Worm (Caenorhabditis elegans) whole organism, L4 larva: ENCODE results near the gene mpk-2.

Experiments used
- F49E8.2 ChIP-seq: sonication (generic microtip); optimal IDR thresholded peaks from 2 replicates; lab custom pipeline; 2016; ENCODE audit warnings: missing compliant biosample characterization, mild to moderate bottlenecking, missing genetic modification characterization, borderline replicate concordance
- T26A8.4 ChIP-seq: fragments of 200-800 bp; sonication (Bioruptor generic); IDR thresholded peaks from 2 replicates; pipeline ENCODE4 v1.3.6; 2022; ENCODE audit warnings: missing genetic modification characterization, missing compliant biosample characterization
- Y105C5A.15 ChIP-seq: fragments of 200-800 bp; sonication (Bioruptor generic); IDR thresholded peaks from 2 replicates; pipeline ENCODE4 v1.3.6; 2022; ENCODE audit warnings: missing genetic modification characterization, missing compliant biosample characterization
- Y5F2A.4 ChIP-seq: fragments of 200-800 bp; sonication (Bioruptor generic); optimal IDR thresholded peaks from 2 replicates; lab custom pipeline; 2018; ENCODE audit warnings: mild to moderate bottlenecking, missing genetic modification characterization, missing compliant biosample characterization
- Y75B8A.6 ChIP-seq: fragments of 200-800 bp; sonication (Bioruptor generic); IDR thresholded peaks from 2 replicates; pipeline ENCODE4 v1.3.6; 2022; ENCODE audit warnings: missing genetic modification reagents, missing genetic modification characterization, missing compliant biosample characterization
- ZK546.5 ChIP-seq, 2 experiments: sonication (generic microtip); optimal IDR thresholded peaks; 2 replicates each; lab custom pipeline; 2017; ENCODE audit warnings: missing biosample characterization in 2 of 2, missing genetic modification characterization in 2 of 2
- aha-1 ChIP-seq: fragments of 150-350 bp; peaks from one replicate; lab custom pipeline; 2014; ENCODE audit warnings: missing biosample characterization, missing genetic modification characterization
- aly-2 ChIP-seq: sonication (generic microtip); optimal IDR thresholded peaks from 2 replicates; lab custom pipeline; 2018; ENCODE audit warnings: missing biosample characterization, missing genetic modification characterization
- arid-1 ChIP-seq: fragments of 200-800 bp; sonication (Bioruptor generic); conservative IDR thresholded peaks from 2 replicates; pipeline ENCODE4 v1.3.6; 2022; ENCODE audit warnings: missing genetic modification reagents, missing genetic modification characterization, missing compliant biosample characterization
- attf-4 ChIP-seq: sonication (generic microtip); optimal IDR thresholded peaks from 3 replicates; lab custom pipeline; 2017; ENCODE audit warnings: missing biosample characterization, missing genetic modification characterization
- ceh-20 ChIP-seq: fragments of 200-800 bp; sonication (Bioruptor generic); IDR thresholded peaks from 2 replicates; pipeline ENCODE4 v1.3.6; 2022; ENCODE audit warnings: missing genetic modification reagents, missing genetic modification characterization, missing compliant biosample characterization
- ceh-28 ChIP-seq: fragments of 150-350 bp; optimal IDR thresholded peaks from 2 replicates; lab custom pipeline; 2014; ENCODE audit warnings: missing biosample characterization, missing genetic modification reagents, missing genetic modification characterization
- daf-19 ChIP-seq: fragments of 200-800 bp; sonication (Bioruptor generic); conservative IDR thresholded peaks from 2 replicates; pipeline ENCODE4 v1.3.6; 2022; ENCODE audit warnings: missing genetic modification characterization, missing compliant biosample characterization
- dmd-6 ChIP-seq: fragments of 200-800 bp; sonication (Bioruptor generic); IDR thresholded peaks from 2 replicates; pipeline ENCODE4 v1.3.6; 2022; ENCODE audit warnings: missing genetic modification reagents, missing genetic modification characterization, missing compliant biosample characterization
- dpl-1 ChIP-seq: fragments of 150-350 bp; optimal IDR thresholded peaks from 2 replicates; lab custom pipeline; 2014; ENCODE audit warnings: missing biosample characterization, missing genetic modification reagents, missing genetic modification characterization
- dve-1 ChIP-seq: sonication (generic microtip); optimal IDR thresholded peaks from 2 replicates; lab custom pipeline; 2017; ENCODE audit warnings: antibody characterized with exemption, mild to moderate bottlenecking, missing genetic modification characterization, missing compliant biosample characterization; ENCODE audit not compliant: insufficient read depth
- egl-27 ChIP-seq: sonication (generic microtip); optimal IDR thresholded peaks from 3 replicates; lab custom pipeline; 2017; ENCODE audit warnings: missing biosample characterization, missing genetic modification reagents, missing genetic modification characterization
- egl-43 ChIP-seq: fragments of 200-800 bp; sonication (Bioruptor generic); IDR thresholded peaks from 2 replicates; pipeline ENCODE4 v1.3.6; 2022; ENCODE audit warnings: missing genetic modification reagents, missing genetic modification characterization, missing compliant biosample characterization
- fos-1 ChIP-seq: fragments of 150-350 bp; optimal IDR thresholded peaks from 2 replicates; lab custom pipeline; 2014; ENCODE audit warnings: missing biosample characterization, missing genetic modification characterization
- gei-8 ChIP-seq: fragments of 200-800 bp; sonication (Bioruptor generic); optimal IDR thresholded peaks from 2 replicates; lab custom pipeline; 2018; ENCODE audit warnings: mild to moderate bottlenecking, missing genetic modification characterization, missing compliant biosample characterization
- hlh-30 ChIP-seq: sonication (generic microtip); optimal IDR thresholded peaks from 2 replicates; lab custom pipeline; 2017; ENCODE audit warnings: antibody characterized with exemption, mild to moderate bottlenecking, missing genetic modification characterization, missing compliant biosample characterization; ENCODE audit not compliant: insufficient read depth
- jun-1 ChIP-seq: fragments of 150-350 bp; optimal IDR thresholded peaks from 2 replicates; lab custom pipeline; 2014; ENCODE audit warnings: missing biosample characterization, missing genetic modification reagents, missing genetic modification characterization
- lim-7 ChIP-seq: fragments of 200-800 bp; sonication (Bioruptor generic); IDR thresholded peaks from 2 replicates; pipeline ENCODE4 v1.3.6; 2022; ENCODE audit warnings: missing genetic modification characterization, missing compliant biosample characterization
- lin-1 ChIP-seq: fragments of 200-800 bp; sonication (Bioruptor generic); IDR thresholded peaks from 2 replicates; pipeline ENCODE4 v1.3.6; 2022; ENCODE audit warnings: missing genetic modification reagents, missing genetic modification characterization, missing compliant biosample characterization
- lin-15B ChIP-seq: fragments of 150-350 bp; sonication (generic microtip); optimal IDR thresholded peaks from 3 replicates; lab custom pipeline; 2014; ENCODE audit warnings: missing biosample characterization, missing genetic modification characterization
- madf-5 ChIP-seq, 2 experiments: fragments of 200-800 bp; sonication (Bioruptor generic); IDR thresholded peaks; 2 replicates each; pipeline ENCODE4 v1.3.6; 2022; ENCODE audit warnings: missing compliant biosample characterization in 2 of 2, missing genetic modification characterization in 2 of 2
- mxl-2 ChIP-seq: fragments of 200-800 bp; sonication (Bioruptor generic); conservative IDR thresholded peaks from 2 replicates; pipeline ENCODE4 v1.3.6; 2022; ENCODE audit warnings: missing genetic modification reagents, missing genetic modification characterization, missing compliant biosample characterization
- mxl-3 ChIP-seq: fragments of 200-800 bp; sonication (Bioruptor generic); optimal IDR thresholded peaks from 2 replicates; lab custom pipeline; 2018; ENCODE audit warnings: mild to moderate bottlenecking, missing genetic modification characterization, missing compliant biosample characterization
- nhr-10 ChIP-seq: fragments of 150-350 bp; optimal IDR thresholded peaks from 2 replicates; lab custom pipeline; 2014; ENCODE audit warnings: missing biosample characterization, missing genetic modification characterization
- nhr-237 ChIP-seq: sonication (generic microtip); optimal IDR thresholded peaks from 2 replicates; lab custom pipeline; 2017; ENCODE audit warnings: missing biosample characterization, missing genetic modification characterization
- nhr-41 ChIP-seq: fragments of 200-800 bp; sonication (Bioruptor generic); IDR thresholded peaks from 2 replicates; pipeline ENCODE4 v1.3.6; 2022; ENCODE audit warnings: missing genetic modification reagents, missing genetic modification characterization, missing compliant biosample characterization
- nhr-48 ChIP-seq: sonication (generic microtip); optimal IDR thresholded peaks from 2 replicates; lab custom pipeline; 2016; ENCODE audit warnings: mild to moderate bottlenecking, missing genetic modification characterization, missing compliant biosample characterization
- nhr-77 ChIP-seq: fragments of 150-350 bp; optimal IDR thresholded peaks from 2 replicates; lab custom pipeline; 2014; ENCODE audit warnings: missing biosample characterization, missing genetic modification characterization
- php-3 ChIP-seq: fragments of 200-800 bp; sonication (Bioruptor generic); IDR thresholded peaks from 2 replicates; pipeline ENCODE4 v1.3.6; 2022; ENCODE audit warnings: missing genetic modification reagents, missing genetic modification characterization, missing compliant biosample characterization
- saeg-2 ChIP-seq: fragments of 200-800 bp; sonication (Bioruptor generic); IDR thresholded peaks from 2 replicates; pipeline ENCODE4 v1.3.6; 2022; ENCODE audit warnings: missing genetic modification reagents, missing genetic modification characterization, missing compliant biosample characterization
- snpc-1.2 ChIP-seq: fragments of 200-800 bp; sonication (Bioruptor generic); IDR thresholded peaks from 2 replicates; pipeline ENCODE4 v1.3.6; 2022; ENCODE audit warnings: missing genetic modification reagents, missing genetic modification characterization, missing compliant biosample characterization
- vab-7 ChIP-seq: fragments of 200-800 bp; sonication (Bioruptor generic); IDR thresholded peaks from 2 replicates; pipeline ENCODE4 v1.3.6; 2022; ENCODE audit warnings: missing genetic modification reagents, missing genetic modification characterization, missing compliant biosample characterization
- zag-1 ChIP-seq: fragments of 150-350 bp; optimal IDR thresholded peaks from 2 replicates; lab custom pipeline; 2014; ENCODE audit warnings: missing biosample characterization, missing genetic modification characterization
- zfp-3 ChIP-seq: fragments of 200-800 bp; sonication (Bioruptor generic); conservative IDR thresholded peaks from 2 replicates; pipeline ENCODE4 v1.3.6; 2022; ENCODE audit warnings: missing genetic modification reagents, missing genetic modification characterization, missing compliant biosample characterization
- zip-11 ChIP-seq: fragments of 200-800 bp; sonication (Bioruptor generic); IDR thresholded peaks from 2 replicates; pipeline ENCODE4 v1.3.6; 2022; ENCODE audit warnings: missing genetic modification characterization, missing compliant biosample characterization

Gene mpk-2

ce11 chrII:5066967-5067366, 37.0 kb upstream of the mpk-2 start:
- TF ChIP-seq nhr-41 (GFP tag; lab: Robert Waterston, UW) (no peak), arid-1 (GFP tag; lab: Robert Waterston, UW) (no peak), php-3 (no peak), aly-2 (tag; lab: Kevin White, UChicago) (no peak), lin-15B (no peak), F49E8.2 (tag; lab: Kevin White, UChicago) (no peak), dve-1 (no peak), dmd-6 (GFP tag; lab: Robert Waterston, UW) (no peak), zfp-3 (GFP tag; lab: Robert Waterston, UW) (no peak), nhr-237 (tag; lab: Kevin White, UChicago) (no peak), T26A8.4 (GFP tag; lab: Robert Waterston, UW) (no peak), dpl-1 (GFP tag; lab: Kevin White, UChicago) (no peak), hlh-30 (tag; lab: Kevin White, UChicago) (no peak)
- TF ChIP-seq, all 104 proteins: peak for 0

ce11 chrII:5067927-5068326, 36.0 kb upstream of the mpk-2 start, which contains the start of gene C27A2.8:
C27A2.8 (minus strand) TSS chrII:5068043.
- no peak for TF ChIP-seq mxl-3 (GFP tag; lab: Kevin White, UChicago)
- no peak for TF ChIP-seq lim-7
- no peak for TF ChIP-seq fos-1
- TF ChIP-seq gei-8 (GFP tag; lab: Kevin White, UChicago) = no peak
- TF ChIP-seq egl-27 = no peak

- no peak for TF ChIP-seq nhr-77 (tag; lab: Kevin White, UChicago)
- peak; percentile 14 for TF ChIP-seq aha-1 (tag; lab: Kevin White, UChicago)
- no peak for TF ChIP-seq ZK546.5 (tag; optimal IDR thresholded peaks at IDR 0.05; lab: Kevin White, UChicago)
- no peak for TF ChIP-seq egl-43 (GFP tag; lab: Robert Waterston, UW)
- no peak for TF ChIP-seq Y75B8A.6 (GFP tag; lab: Robert Waterston, UW)
Observed at ce11 chrII:5069525-5069924, 34.4 kb upstream of the mpk-2 start, which contains the start of gene idpb-2. idpb-2 (minus strand) TSS chrII:5069625.

- TF ChIP-seq ceh-20 = no peak
- TF ChIP-seq Y5F2A.4 (GFP tag; lab: Kevin White, UChicago) = no peak
- no peak for TF ChIP-seq daf-19 (GFP tag; lab: Robert Waterston, UW)
- TF ChIP-seq attf-4 (tag; lab: Kevin White, UChicago) = no peak
- no peak for TF ChIP-seq nhr-48 (tag; lab: Kevin White, UChicago)
- no peak for TF ChIP-seq saeg-2 (GFP tag; lab: Robert Waterston, UW)
- TF ChIP-seq zip-11 (GFP tag; lab: Robert Waterston, UW) = no peak
- TF ChIP-seq arid-1 (GFP tag; lab: Robert Waterston, UW) = no peak
- no peak for TF ChIP-seq nhr-10 (tag; lab: Kevin White, UChicago)
- no peak for TF ChIP-seq jun-1
- no peak for TF ChIP-seq snpc-1.2 (GFP tag; lab: Robert Waterston, UW)
- TF ChIP-seq mxl-2 (GFP tag; lab: Robert Waterston, UW) = no peak
- TF ChIP-seq vab-7 (GFP tag; lab: Robert Waterston, UW) = no peak
- no peak for TF ChIP-seq zag-1 (tag; lab: Kevin White, UChicago)
- TF ChIP-seq madf-5 (GFP tag; IDR thresholded peaks at IDR 0.05; lab: Robert Waterston, UW) = no peak
- no peak for TF ChIP-seq ceh-28
- TF ChIP-seq lin-1 = no peak
- TF ChIP-seq Y105C5A.15 = no peak
Observed at ce11 chrII:5071265-5071664, 32.7 kb upstream of the mpk-2 start, which contains the start of gene C27A2.7. C27A2.7 (minus strand) TSS chrII:5071365.
